Worm (Caenorhabditis elegans): Measurements from ENCODE around the gene F11D11.22.

- TF ChIP-seq elt-3 (tag; optimal IDR thresholded peaks at IDR 0.05), result no peak
- TF ChIP-seq elt-1 (tag; optimal IDR thresholded peaks at IDR 0.05), result no peak
- no peak for TF ChIP-seq nhr-28 (tag; optimal IDR thresholded peaks at IDR 0.05)
- TF ChIP-seq ceh-28 (tag; optimal IDR thresholded peaks at IDR 0.05), result no peak
These were observed 32.7 kb upstream of the F11D11.22 start, which contains the start of gene asp-19 for ce11 chrV:18729324-18729924.
